Worm (Caenorhabditis elegans): ENCODE data around the gene flp-4.

Gene flp-4

DNA sequence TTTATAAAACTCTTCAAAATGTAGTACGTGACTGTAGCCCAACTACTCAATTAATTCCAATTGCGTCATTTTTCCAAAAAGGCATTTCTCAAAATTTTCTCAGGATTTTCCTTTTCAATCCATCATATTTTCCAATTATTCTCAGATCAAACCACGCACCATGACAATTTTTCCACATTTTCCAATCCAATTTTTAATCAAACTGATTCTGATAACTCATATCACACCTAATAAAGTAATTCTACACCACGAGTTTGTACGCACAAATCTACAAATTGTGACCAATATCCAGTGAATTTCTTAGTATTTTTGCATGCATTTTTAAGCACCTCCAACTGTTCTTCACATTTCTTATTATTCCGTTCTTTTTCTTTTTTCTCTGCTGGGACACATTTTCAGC, 2.8 kb downstream of the flp-4 start:
- TF ChIP-seq snpc-4 (tag; optimal IDR thresholded peaks at IDR 0.05) (no peak), egl-27 (tag; optimal IDR thresholded peaks at IDR 0.05) (no peak), mdl-1 (tag; optimal IDR thresholded peaks at IDR 0.05) (no peak), unc-62 (GFP tag; optimal IDR thresholded peaks at IDR 0.05) (no peak), peb-1 (tag; optimal IDR thresholded peaks at IDR 0.05) (no peak), ceh-16 (tag; optimal IDR thresholded peaks at IDR 0.05) (no peak), R02D3.7 (tag; optimal IDR thresholded peaks at IDR 0.05) (no peak), dmd-4 (tag; optimal IDR thresholded peaks at IDR 0.05) (no peak), unc-39 (tag; optimal IDR thresholded peaks at IDR 0.05) (no peak), nhr-23 (tag; optimal IDR thresholded peaks at IDR 0.05) (no peak), lsy-2 (tag; optimal IDR thresholded peaks at IDR 0.05) (no peak), alr-1 (tag; optimal IDR thresholded peaks at IDR 0.05) (no peak)

DNA sequence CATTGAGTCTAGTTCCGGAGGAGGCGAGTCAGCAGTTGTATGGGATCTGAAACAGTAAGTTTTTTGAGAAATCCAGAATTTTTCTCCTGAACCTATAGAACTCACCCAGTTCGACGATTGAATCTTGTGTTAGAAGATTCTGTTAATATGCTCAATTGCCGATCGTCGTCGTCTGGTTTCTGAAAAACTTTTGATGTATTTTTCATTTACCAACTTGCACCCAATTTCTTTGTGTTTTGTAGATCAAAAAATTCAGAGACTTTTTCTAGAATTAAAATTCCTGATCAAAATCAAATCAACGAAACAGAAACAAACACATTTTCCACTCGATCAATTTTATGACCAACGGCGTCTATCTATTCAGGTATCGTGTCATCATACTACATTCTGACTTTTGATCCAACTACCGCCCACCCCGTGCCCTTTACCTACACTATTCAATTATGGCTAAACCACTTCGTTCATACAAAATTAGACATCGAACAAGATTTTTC, 7.9 kb downstream of the flp-4 start, which contains the start of gene C18D1.2:
Gene C18D1.2 (plus strand): TSS at position 444 of the 494 bp plus-strand sequence.
- TF ChIP-seq R02D3.7 (tag; optimal IDR thresholded peaks at IDR 0.05) (no peak), unc-62 (GFP tag; optimal IDR thresholded peaks at IDR 0.05) (no peak), mdl-1 (tag; optimal IDR thresholded peaks at IDR 0.05) (no peak), egl-27 (tag; optimal IDR thresholded peaks at IDR 0.05) (no peak), ceh-82 (tag; optimal IDR thresholded peaks at IDR 0.05) (no peak), zag-1 (tag; optimal IDR thresholded peaks at IDR 0.05) (no peak), crh-2 (tag; optimal IDR thresholded peaks at IDR 0.05) (no peak), F13H6.1 (tag; optimal IDR thresholded peaks at IDR 0.05) (no peak)

DNA sequence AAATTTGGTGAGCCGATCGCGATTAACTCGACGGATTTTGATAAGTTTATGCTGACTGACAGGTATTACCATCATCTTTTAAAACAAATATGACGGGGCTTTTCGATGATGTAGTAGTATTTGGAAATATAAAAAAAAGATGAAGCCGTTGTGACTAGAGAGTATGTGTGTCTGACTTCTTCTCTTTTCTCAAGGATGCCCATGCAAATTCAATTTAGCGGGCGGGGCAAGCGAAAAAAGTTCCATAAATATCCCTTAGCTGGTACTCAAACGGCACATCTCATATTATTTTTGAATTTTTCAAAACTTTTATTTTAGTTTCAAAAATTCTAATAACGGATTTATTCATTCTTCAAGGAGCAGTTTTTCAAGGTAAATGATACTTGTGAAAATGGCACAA, 11.8 kb downstream of the flp-4 start, which contains the start of gene stg-1:
Gene stg-1 (minus strand): TSS at position 153 of the 400 bp plus-strand sequence.
- TF ChIP-seq lin-39 (tag; optimal IDR thresholded peaks at IDR 0.05), result no peak
- TF ChIP-seq nhr-21 (tag; optimal IDR thresholded peaks at IDR 0.05), result no peak
- no peak for TF ChIP-seq mbf-1 (tag; optimal IDR thresholded peaks at IDR 0.05)
- TF ChIP-seq zag-1 (tag; optimal IDR thresholded peaks at IDR 0.05), result no peak
- no peak for TF ChIP-seq elt-3 (tag; optimal IDR thresholded peaks at IDR 0.05)
- TF ChIP-seq unc-39 (tag; optimal IDR thresholded peaks at IDR 0.05), result no peak
- no peak for TF ChIP-seq F13H6.1 (tag; optimal IDR thresholded peaks at IDR 0.05)
- TF ChIP-seq C34F6.9 (tag; optimal IDR thresholded peaks at IDR 0.05), result no peak
- no peak for TF ChIP-seq nhr-10 (tag; optimal IDR thresholded peaks at IDR 0.05)
- TF ChIP-seq lin-11 (tag; optimal IDR thresholded peaks at IDR 0.05), result no peak
- TF ChIP-seq mab-5 (tag; optimal IDR thresholded peaks at IDR 0.05), result no peak

DNA sequence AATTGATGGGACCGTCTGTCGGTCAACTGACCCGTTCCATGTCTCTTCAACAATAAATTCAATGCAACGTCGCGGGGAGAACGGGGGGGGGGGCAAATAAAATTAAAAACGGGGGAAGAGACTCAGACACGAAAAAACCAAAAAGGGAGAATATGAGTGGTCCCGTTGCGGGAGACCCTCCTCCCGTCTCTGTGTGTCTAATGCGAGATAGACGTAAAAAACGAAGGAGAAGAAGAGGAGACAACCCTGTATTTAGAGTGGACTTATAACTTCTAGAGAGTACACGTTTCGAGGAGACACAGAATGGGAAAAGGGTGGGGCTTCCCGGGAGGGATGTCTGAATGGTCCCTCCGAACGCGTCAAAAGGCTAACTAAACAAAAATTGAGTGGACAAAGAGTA, 16.8 kb downstream of the flp-4 start:
- TF ChIP-seq alr-1 (tag; optimal IDR thresholded peaks at IDR 0.05) (no peak), elt-1 (tag; optimal IDR thresholded peaks at IDR 0.05) (no peak), nhr-10 (tag; optimal IDR thresholded peaks at IDR 0.05) (no peak), unc-62 (GFP tag; optimal IDR thresholded peaks at IDR 0.05) (no peak), mab-5 (tag; optimal IDR thresholded peaks at IDR 0.05) (no peak), nhr-77 (tag; optimal IDR thresholded peaks at IDR 0.05) (no peak), ztf-4 (tag; optimal IDR thresholded peaks at IDR 0.05) (no peak), ceh-16 (tag; optimal IDR thresholded peaks at IDR 0.05) (no peak), peb-1 (tag; optimal IDR thresholded peaks at IDR 0.05) (no peak), lsy-2 (tag; optimal IDR thresholded peaks at IDR 0.05) (no peak), unc-39 (tag; optimal IDR thresholded peaks at IDR 0.05) (no peak), F13H6.1 (tag; optimal IDR thresholded peaks at IDR 0.05) (no peak), ztf-11 (tag; optimal IDR thresholded peaks at IDR 0.05) (no peak)

DNA sequence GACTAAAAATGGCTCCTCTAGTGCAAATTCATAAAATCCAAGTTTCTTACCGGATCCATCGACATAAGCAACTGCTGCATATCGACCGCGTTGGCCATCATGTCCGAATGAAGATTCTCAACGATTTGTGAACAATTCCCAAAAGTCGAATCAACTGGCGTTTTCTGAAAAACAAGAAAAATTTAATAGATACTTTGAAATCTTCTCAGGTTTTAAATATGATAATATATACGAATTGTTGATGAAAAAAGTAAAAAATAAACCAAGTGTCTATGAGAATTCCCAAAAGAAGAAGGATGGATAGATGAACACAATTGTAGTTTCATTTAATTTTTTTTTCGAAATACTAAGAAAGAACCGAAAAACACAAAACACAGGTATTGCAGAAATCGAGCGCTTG, 19.1 kb downstream of the flp-4 start, which contains the start of gene die-1:
Gene die-1 (minus strand): TSS at position 101 of the 400 bp plus-strand sequence.
- TF ChIP-seq F13H6.1 (tag; optimal IDR thresholded peaks at IDR 0.05) (no peak), Y55F3AM.14 (GFP tag; optimal IDR thresholded peaks at IDR 0.05) (no peak), lin-11 (tag; optimal IDR thresholded peaks at IDR 0.05) (no peak), skn-1 (tag; optimal IDR thresholded peaks at IDR 0.05) (no peak), egl-27 (tag; optimal IDR thresholded peaks at IDR 0.05) (no peak), nhr-6 (tag; optimal IDR thresholded peaks at IDR 0.05) (no peak), lin-39 (tag; optimal IDR thresholded peaks at IDR 0.05) (no peak), nhr-11 (tag; optimal IDR thresholded peaks at IDR 0.05) (no peak), sma-9 (GFP tag; optimal IDR thresholded peaks at IDR 0.05) (no peak), sma-9 (tag; optimal IDR thresholded peaks at IDR 0.05) (no peak), unc-62 (GFP tag; optimal IDR thresholded peaks at IDR 0.05) (no peak)

Data from whole organism, L2 larva.